Worm (Caenorhabditis elegans): ENCODE measurements around the gene Y6E2A.10.

Gene Y6E2A.10

ce11 chrV:15721888-15722287 is 8.5 kb downstream of the Y6E2A.10 start, which contains the start of gene srh-140:
srh-140 (plus strand) TSS chrV:15722188.
- TF ChIP-seq pha-4 (GFP tag; IDR thresholded peaks at IDR 0.05) (no peak), pha-4 (tag; optimal IDR thresholded peaks at IDR 0.05) (no peak), mxl-2 (GFP tag; conservative IDR thresholded peaks at IDR 0.05) (no peak), gei-8 (GFP tag; optimal IDR thresholded peaks at IDR 0.05) (no peak), spr-1 (tag; optimal IDR thresholded peaks at IDR 0.05) (no peak), F49E8.2 (tag; optimal IDR thresholded peaks at IDR 0.05; ENCODE audit: borderline replicate concordance) (no peak), zag-1 (tag; optimal IDR thresholded peaks at IDR 0.05) (no peak), nhr-6 (tag; optimal IDR thresholded peaks at IDR 0.05) (no peak), lin-13 (GFP tag; optimal IDR thresholded peaks at IDR 0.05) (no peak), nhr-10 (tag; optimal IDR thresholded peaks at IDR 0.05) (no peak), spr-3 (GFP tag; optimal IDR thresholded peaks at IDR 0.05) (no peak)

- peak; percentile 24 for TF ChIP-seq aha-1 (tag)
- no peak for TF ChIP-seq madf-5 (GFP tag; IDR thresholded peaks at IDR 0.05)
- no peak for TF ChIP-seq Y5F2A.4 (GFP tag; optimal IDR thresholded peaks at IDR 0.05)
- TF ChIP-seq php-3 (GFP tag; IDR thresholded peaks at IDR 0.05): no peak
Measured at ce11 chrV:15721431-15721830, 8.9 kb downstream of the Y6E2A.10 start.

- TF ChIP-seq nhr-48 (tag; optimal IDR thresholded peaks at IDR 0.05) (no peak), Y75B8A.6 (GFP tag; IDR thresholded peaks at IDR 0.05) (no peak), zag-1 (tag; optimal IDR thresholded peaks at IDR 0.05) (no peak), lin-1 (GFP tag; IDR thresholded peaks at IDR 0.05) (no peak), lin-29 (GFP tag; IDR thresholded peaks at IDR 0.05) (no peak), Y105C5A.15 (GFP tag; IDR thresholded peaks at IDR 0.05) (no peak), nhr-6 (tag; optimal IDR thresholded peaks at IDR 0.05) (no peak), attf-4 (tag; optimal IDR thresholded peaks at IDR 0.05) (no peak), hlh-11 (tag; optimal IDR thresholded peaks at IDR 0.05) (no peak), D1046.2 (GFP tag; IDR thresholded peaks at IDR 0.05) (no peak)
Measured at ce11 chrV:15719570-15719969, 10.8 kb downstream of the Y6E2A.10 start, which contains the start of gene Y6E2A.7. Y6E2A.7 (plus strand) TSS chrV:15719870.

- TF ChIP-seq unc-62 (GFP tag; optimal IDR thresholded peaks at IDR 0.05 in 1 of 2) (peak in 1 of 2 experiments; percentile 18), unc-62 (tag; optimal IDR thresholded peaks at IDR 0.05) (no peak), daf-12 (tag; optimal IDR thresholded peaks at IDR 0.05) (no peak), F49E8.2 (tag; optimal IDR thresholded peaks at IDR 0.05; ENCODE audit: borderline replicate concordance) (no peak)
Measured at ce11 chrV:15718562-15718961, 11.8 kb downstream of the Y6E2A.10 start, which contains the start of gene Y6E2A.5. Y6E2A.5 (minus strand) TSS chrV:15718662.

ce11 chrV:15716679-15717078 is 13.7 kb downstream of the Y6E2A.10 start, which contains the start of gene Y6E2A.4:
Y6E2A.4 (minus strand) TSS chrV:15716779.
- TF ChIP-seq skn-1 (tag; optimal IDR thresholded peaks at IDR 0.05) (no peak), nhr-102 (tag; optimal IDR thresholded peaks at IDR 0.05) (no peak), lin-38 (GFP tag; IDR thresholded peaks at IDR 0.05) (no peak), dpl-1 (GFP tag; optimal IDR thresholded peaks at IDR 0.05) (no peak), nhr-48 (tag; optimal IDR thresholded peaks at IDR 0.05) (no peak), dmd-6 (GFP tag; IDR thresholded peaks at IDR 0.05) (no peak), ceh-44 (GFP tag; IDR thresholded peaks at IDR 0.05) (no peak), egl-27 (tag; optimal IDR thresholded peaks at IDR 0.05) (no peak), madf-9 (GFP tag; conservative IDR thresholded peaks at IDR 0.05) (no peak), mep-1 (tag; optimal IDR thresholded peaks at IDR 0.05) (no peak), snpc-4 (tag; optimal IDR thresholded peaks at IDR 0.05) (no peak), ZK337.2 (GFP tag; IDR thresholded peaks at IDR 0.05) (no peak), dmd-8 (GFP tag; IDR thresholded peaks at IDR 0.05) (no peak), nhr-237 (tag; optimal IDR thresholded peaks at IDR 0.05) (no peak), nhr-41 (GFP tag; IDR thresholded peaks at IDR 0.05) (no peak), php-3 (GFP tag; IDR thresholded peaks at IDR 0.05) (no peak), fos-1 (tag; optimal IDR thresholded peaks at IDR 0.05) (no peak)

All from whole organism, L4 larva.